Worm (Caenorhabditis elegans): ENCODE results near the gene C44H9.5.

ce11 chrV:12882370-12882769, 32.7 kb upstream of the C44H9.5 start:
- no peak for TF ChIP-seq Y116A8C.19 (tag; optimal IDR thresholded peaks at IDR 0.05; ENCODE audit: borderline replicate concordance)
- TF ChIP-seq jun-1 (tag; optimal IDR thresholded peaks at IDR 0.05) = no peak
- no peak for TF ChIP-seq unc-98 (GFP tag; IDR thresholded peaks at IDR 0.05)
- no peak for TF ChIP-seq unc-86 (tag; optimal IDR thresholded peaks at IDR 0.05)
- no peak for TF ChIP-seq unc-62 (GFP tag; optimal IDR thresholded peaks at IDR 0.05)
- TF ChIP-seq ceh-8 (GFP tag; optimal IDR thresholded peaks at IDR 0.05) = no peak
- no peak for TF ChIP-seq aha-1 (tag; optimal IDR thresholded peaks at IDR 0.05)
- no peak for TF ChIP-seq lin-13 (GFP tag; optimal IDR thresholded peaks at IDR 0.05)
- TF ChIP-seq nhr-76 (tag; optimal IDR thresholded peaks at IDR 0.05) = no peak
- no peak for TF ChIP-seq nhr-20 (tag; optimal IDR thresholded peaks at IDR 0.05)

Measured in whole organism, L1 larva.